Worm (Caenorhabditis elegans) whole organism, L2 larva: ENCODE measurements around the gene C07D10.6.

Experiments used
- mab-5 ChIP-seq: fragments of 150-350 bp; optimal IDR thresholded peaks from 2 replicates; lab custom pipeline; 2014; ENCODE audit warnings: missing biosample characterization, missing genetic modification characterization
- nhr-12 ChIP-seq: fragments of 150-350 bp; optimal IDR thresholded peaks from 2 replicates; lab custom pipeline; 2014; ENCODE audit warnings: missing biosample characterization, missing genetic modification characterization
- nhr-25 ChIP-seq: fragments of 150-350 bp; sonication (generic microtip); optimal IDR thresholded peaks from 3 replicates; lab custom pipeline; 2014; ENCODE audit warnings: missing biosample characterization, missing genetic modification characterization

- TF ChIP-seq mab-5 (tag; lab: Kevin White, UChicago) (no peak), nhr-25 (tag; lab: Kevin White, UChicago) (no peak), nhr-12 (tag; lab: Kevin White, UChicago) (no peak)
Measured at ce11 chrII:7390335-7390734, 11.2 kb downstream of the C07D10.6 start.
